Worm (Caenorhabditis elegans) whole organism, young adult: Measurements from ENCODE around the gene Y53C12A.6.

Experiments
- C17E4.6 ChIP-seq: fragments of 200-800 bp; sonication (Bioruptor generic); IDR thresholded peaks from 2 replicates; pipeline ENCODE4 v1.3.6; 2022; ENCODE audit warnings: missing genetic modification reagents, missing genetic modification characterization, missing compliant biosample characterization
- F55B11.4 ChIP-seq: sonication (generic microtip); optimal IDR thresholded peaks from 2 replicates; lab custom pipeline; 2016; ENCODE audit warnings: missing compliant biosample characterization, missing genetic modification characterization, borderline replicate concordance; ENCODE audit not compliant: insufficient read depth
- akir-1 ChIP-seq: fragments of 200-800 bp; sonication (Bioruptor generic); optimal IDR thresholded peaks from 2 replicates; lab custom pipeline; 2018; ENCODE audit warnings: mild to moderate bottlenecking, missing genetic modification characterization, moderate library complexity, missing compliant biosample characterization
- ama-1 ChIP-seq, 3 experiments: fragments of 150-350 bp in 1 of 3; sonication (generic microtip) in 2 of 3; optimal IDR thresholded peaks; 2 replicates each; lab custom pipeline; 2014 to 2018; ENCODE audit warnings: missing biosample characterization in 2 of 3, missing genetic modification characterization in 2 of 3, missing genetic modification reagents in 2 of 3
- egl-18 ChIP-seq: fragments of 200-800 bp; sonication (Bioruptor generic); IDR thresholded peaks from 2 replicates; pipeline ENCODE4 v1.3.6; 2022; ENCODE audit warnings: missing genetic modification reagents, missing genetic modification characterization, missing compliant biosample characterization
- him-1 ChIP-seq: sonication (generic microtip); optimal IDR thresholded peaks from 2 replicates; lab custom pipeline; 2016; ENCODE audit warnings: missing genotype, missing genetic modification reagents, missing genetic modification characterization, missing compliant biosample characterization
- hlh-26 ChIP-seq: fragments of 200-800 bp; sonication (Bioruptor generic); conservative IDR thresholded peaks from 2 replicates; pipeline ENCODE4 v1.3.6; 2022; ENCODE audit warnings: missing genetic modification reagents, missing genetic modification characterization, missing compliant biosample characterization
- madf-10 ChIP-seq: sonication (generic microtip); optimal IDR thresholded peaks from 2 replicates; lab custom pipeline; 2016; ENCODE audit warnings: mild to moderate bottlenecking, missing genetic modification characterization, missing compliant biosample characterization
- mcd-1 ChIP-seq: fragments of 200-800 bp; sonication (Bioruptor generic); IDR thresholded peaks from 2 replicates; pipeline ENCODE4 v1.3.6; 2022; ENCODE audit warnings: missing genetic modification reagents, missing genetic modification characterization, missing compliant biosample characterization
- nhr-90 ChIP-seq: sonication (generic microtip); optimal IDR thresholded peaks from 2 replicates; lab custom pipeline; 2016; ENCODE audit warnings: missing genotype, mild to moderate bottlenecking, missing genetic modification characterization, missing compliant biosample characterization
- pha-4 ChIP-seq: fragments of 150-350 bp; sonication (generic microtip); optimal IDR thresholded peaks from 2 replicates; lab custom pipeline; 2014; ENCODE audit warnings: missing biosample characterization, missing genetic modification reagents, missing genetic modification characterization
- sdz-38 ChIP-seq: sonication (generic microtip); optimal IDR thresholded peaks from 2 replicates; lab custom pipeline; 2016; ENCODE audit warnings: missing genotype, missing genetic modification characterization, missing compliant biosample characterization
- unc-62 ChIP-seq: fragments of 150-350 bp; optimal IDR thresholded peaks from 2 replicates; lab custom pipeline; 2014; ENCODE audit warnings: missing biosample characterization, missing genetic modification reagents, missing genetic modification characterization
- ztf-25 ChIP-seq: fragments of 200-800 bp; sonication (Bioruptor generic); IDR thresholded peaks from 2 replicates; pipeline ENCODE4 v1.3.6; 2022; ENCODE audit warnings: missing genetic modification reagents, missing genetic modification characterization, missing compliant biosample characterization

DNA sequence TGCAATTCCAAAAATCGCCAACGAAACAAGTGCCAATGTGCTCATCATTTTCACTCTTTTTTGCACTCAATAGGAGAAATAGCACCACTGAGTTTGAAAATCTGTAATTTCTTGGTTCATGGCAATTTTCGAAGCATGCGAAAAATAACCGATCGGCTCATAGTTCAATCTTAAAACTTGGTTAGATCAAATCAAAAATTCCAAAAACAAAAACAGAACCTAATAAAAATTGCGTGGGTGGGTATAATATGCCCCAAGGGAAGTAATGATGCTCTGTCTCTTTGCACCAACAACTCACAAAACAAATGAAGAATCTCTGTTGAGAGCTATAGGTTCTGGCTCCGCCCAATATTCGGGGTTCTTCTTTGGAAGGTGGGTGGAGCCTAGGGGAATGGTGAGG is 26.0 kb downstream of the Y53C12A.6 start, which contains the start of gene nlp-11:
- TF ChIP-seq egl-18 (GFP tag; lab: Robert Waterston, UW): no peak
- TF ChIP-seq sdz-38: no peak
- no peak for TF ChIP-seq ztf-25 (GFP tag; lab: Robert Waterston, UW)
- no peak for TF ChIP-seq F55B11.4 (tag; lab: Kevin White, UChicago)
- TF ChIP-seq hlh-26 (GFP tag; lab: Robert Waterston, UW): no peak
- TF ChIP-seq mcd-1: no peak
- TF ChIP-seq madf-10 (tag; lab: Kevin White, UChicago): no peak
- TF ChIP-seq C17E4.6: no peak
- no peak for TF ChIP-seq akir-1
- TF ChIP-seq him-1: no peak
- TF ChIP-seq nhr-90 (tag; lab: Kevin White, UChicago): no peak
- TF ChIP-seq pha-4: no peak
- no peak for TF ChIP-seq unc-62
- no peak for TF ChIP-seq ama-1 (optimal IDR thresholded peaks at IDR 0.05; lab: Kevin White, UChicago)
- no peak for TF ChIP-seq ama-1 (GFP tag; optimal IDR thresholded peaks at IDR 0.05; lab: Kevin White, UChicago)
